Worm (Caenorhabditis elegans) whole organism, L3 larva: ENCODE data around the gene eif-1.
A peak's percentile ranks its signal among the peaks of the same experiment; 100 is the strongest.

Source experiments
- R02D3.7 ChIP-seq: fragments of 150-350 bp; optimal IDR thresholded peaks from 2 replicates; lab custom pipeline; 2014; ENCODE audit warnings: missing biosample characterization, missing genetic modification characterization
- ZK546.5 ChIP-seq: sonication (generic microtip); optimal IDR thresholded peaks from 2 replicates; lab custom pipeline; 2017; ENCODE audit warnings: missing biosample characterization, missing genetic modification characterization
- aly-2 ChIP-seq: fragments of 150-350 bp; optimal IDR thresholded peaks from 2 replicates; lab custom pipeline; 2014; ENCODE audit warnings: missing biosample characterization, missing genetic modification characterization
- ceh-82 ChIP-seq: fragments of 150-350 bp; optimal IDR thresholded peaks from 2 replicates; lab custom pipeline; 2014; ENCODE audit warnings: missing biosample characterization, missing genetic modification characterization
- ceh-9 ChIP-seq: sonication (generic microtip); optimal IDR thresholded peaks from 2 replicates; lab custom pipeline; 2018; ENCODE audit warnings: missing biosample characterization, missing genetic modification characterization
- egl-27 ChIP-seq: sonication (generic microtip); optimal IDR thresholded peaks from 4 replicates; lab custom pipeline; 2017; ENCODE audit warnings: missing biosample characterization, missing genetic modification reagents, missing genetic modification characterization
- egl-5 ChIP-seq: fragments of 150-350 bp; optimal IDR thresholded peaks from 2 replicates; lab custom pipeline; 2017; ENCODE audit warnings: missing biosample characterization, missing genetic modification reagents, missing genetic modification characterization, inconsistent platforms
- elt-1 ChIP-seq: fragments of 150-350 bp; optimal IDR thresholded peaks from 2 replicates; lab custom pipeline; 2014; ENCODE audit warnings: missing biosample characterization, missing genetic modification characterization
- elt-2 ChIP-seq: sonication (generic microtip); optimal IDR thresholded peaks from 2 replicates; lab custom pipeline; 2016; ENCODE audit warnings: missing genetic modification reagents, mild to moderate bottlenecking, missing genetic modification characterization, missing compliant biosample characterization
- elt-3 ChIP-seq, 3 experiments: fragments of 150-350 bp in 1 of 3; sonication (generic microtip) in 2 of 3; optimal IDR thresholded peaks; 2 replicates in 2 of 3; 4 replicates in 1 of 3; lab custom pipeline; 2014 to 2017; ENCODE audit warnings: missing biosample characterization in 3 of 3, missing genetic modification characterization in 3 of 3
- fkh-10 ChIP-seq: sonication (generic microtip); optimal IDR thresholded peaks from 2 replicates; lab custom pipeline; 2017; ENCODE audit warnings: missing biosample characterization, missing genetic modification reagents, missing genetic modification characterization
- fkh-2 ChIP-seq: fragments of 150-350 bp; optimal IDR thresholded peaks from 2 replicates; lab custom pipeline; 2014; ENCODE audit warnings: missing biosample characterization, missing genetic modification reagents, missing genetic modification characterization
- fos-1 ChIP-seq: fragments of 150-350 bp; optimal IDR thresholded peaks from 2 replicates; lab custom pipeline; 2014; ENCODE audit warnings: missing biosample characterization, missing genetic modification characterization
- hmg-11 ChIP-seq: sonication (generic microtip); optimal IDR thresholded peaks from 2 replicates; lab custom pipeline; 2016; ENCODE audit warnings: missing genetic modification characterization, missing compliant biosample characterization
- jun-1 ChIP-seq: fragments of 150-350 bp; optimal IDR thresholded peaks from 2 replicates; lab custom pipeline; 2014; ENCODE audit warnings: missing biosample characterization, missing genetic modification reagents, missing genetic modification characterization
- lin-15B ChIP-seq: fragments of 150-350 bp; optimal IDR thresholded peaks from 2 replicates; lab custom pipeline; 2014; ENCODE audit warnings: missing biosample characterization, missing genetic modification characterization
- lin-39 ChIP-seq: fragments of 150-350 bp; optimal IDR thresholded peaks from 2 replicates; lab custom pipeline; 2018; ENCODE audit warnings: missing biosample characterization, missing genetic modification reagents, missing genetic modification characterization
- lsy-12 ChIP-seq: sonication (generic microtip); optimal IDR thresholded peaks from 2 replicates; lab custom pipeline; 2016; ENCODE audit warnings: mild to moderate bottlenecking, missing genetic modification characterization, missing compliant biosample characterization
- mdl-1 ChIP-seq: fragments of 150-350 bp; optimal IDR thresholded peaks from 2 replicates; lab custom pipeline; 2014; ENCODE audit warnings: missing biosample characterization, missing genetic modification characterization
- mml-1 ChIP-seq: fragments of 150-350 bp; sonication (generic microtip); optimal IDR thresholded peaks from 3 replicates; lab custom pipeline; 2014; ENCODE audit warnings: missing biosample characterization, missing genetic modification characterization
- nfya-1 ChIP-seq: sonication (generic microtip); optimal IDR thresholded peaks from 2 replicates; lab custom pipeline; 2017; ENCODE audit warnings: missing genetic modification characterization, mild to moderate bottlenecking, missing compliant biosample characterization, antibody characterized with exemption, moderate library complexity; ENCODE audit not compliant: insufficient read depth
- nhr-11 ChIP-seq: fragments of 150-350 bp; optimal IDR thresholded peaks from 2 replicates; lab custom pipeline; 2014; ENCODE audit warnings: missing biosample characterization, missing genetic modification characterization
- nhr-12 ChIP-seq: fragments of 150-350 bp; optimal IDR thresholded peaks from 2 replicates; lab custom pipeline; 2014; ENCODE audit warnings: missing biosample characterization, missing genetic modification characterization
- nhr-23 ChIP-seq: fragments of 150-350 bp; optimal IDR thresholded peaks from 2 replicates; lab custom pipeline; 2014; ENCODE audit warnings: missing biosample characterization, missing genetic modification reagents, missing genetic modification characterization
- nhr-25 ChIP-seq: sonication (generic microtip); optimal IDR thresholded peaks from 2 replicates; lab custom pipeline; 2017; ENCODE audit warnings: missing biosample characterization, missing genetic modification characterization
- nhr-28 ChIP-seq: fragments of 150-350 bp; optimal IDR thresholded peaks from 2 replicates; lab custom pipeline; 2014; ENCODE audit warnings: missing biosample characterization, missing genetic modification characterization
- nhr-43 ChIP-seq: sonication (generic microtip); optimal IDR thresholded peaks from 2 replicates; lab custom pipeline; 2016; ENCODE audit warnings: mild to moderate bottlenecking, missing genetic modification characterization, missing compliant biosample characterization; ENCODE audit not compliant: poor library complexity, severe bottlenecking
- nhr-67 ChIP-seq: fragments of 150-350 bp; optimal IDR thresholded peaks from 2 replicates; lab custom pipeline; 2014; ENCODE audit warnings: missing biosample characterization, missing genetic modification characterization
- nhr-77 ChIP-seq: fragments of 150-350 bp; optimal IDR thresholded peaks from 2 replicates; lab custom pipeline; 2014; ENCODE audit warnings: missing biosample characterization, missing genetic modification characterization
- pha-4 ChIP-seq: fragments of 150-350 bp; optimal IDR thresholded peaks from 2 replicates; lab custom pipeline; 2014; ENCODE audit warnings: missing biosample characterization, missing genetic modification reagents, missing genetic modification characterization
- pqm-1 ChIP-seq: fragments of 150-350 bp; optimal IDR thresholded peaks from 2 replicates; lab custom pipeline; 2017; ENCODE audit warnings: missing biosample characterization, missing genetic modification characterization, inconsistent platforms
- skn-1 ChIP-seq: fragments of 150-350 bp; optimal IDR thresholded peaks from 2 replicates; lab custom pipeline; 2014; ENCODE audit warnings: missing biosample characterization, missing genetic modification characterization
- snpc-4 ChIP-seq: fragments of 150-350 bp; optimal IDR thresholded peaks from 2 replicates; lab custom pipeline; 2014; ENCODE audit warnings: missing biosample characterization, missing genetic modification characterization
- tbx-2 ChIP-seq: sonication (generic microtip); optimal IDR thresholded peaks from 2 replicates; lab custom pipeline; 2016; ENCODE audit warnings: mild to moderate bottlenecking, missing genetic modification characterization, missing compliant biosample characterization
- unc-62 ChIP-seq: fragments of 150-350 bp; sonication (generic microtip); optimal IDR thresholded peaks from 4 replicates; lab custom pipeline; 2014; ENCODE audit warnings: missing biosample characterization, missing genetic modification reagents, missing genetic modification characterization
- zag-1 ChIP-seq: fragments of 150-350 bp; optimal IDR thresholded peaks from 2 replicates; lab custom pipeline; 2014; ENCODE audit warnings: missing biosample characterization, missing genetic modification characterization
- ztf-11 ChIP-seq: fragments of 150-350 bp; optimal IDR thresholded peaks from 2 replicates; lab custom pipeline; 2014; ENCODE audit warnings: missing biosample characterization, missing genetic modification characterization
- ztf-4 ChIP-seq: fragments of 150-350 bp; optimal IDR thresholded peaks from 2 replicates; lab custom pipeline; 2014; ENCODE audit warnings: missing biosample characterization, missing genetic modification characterization

The eif-1 gene

ce11 chrII:5033935-5034334 is 40.6 kb upstream of the eif-1 start, which contains the start of gene F33G12.3:
Gene F33G12.3 (minus strand): TSS chrII:5034035.
- TF ChIP-seq skn-1 (tag; lab: Kevin White, UChicago), result no peak
- TF ChIP-seq pqm-1, result no peak
- no peak for TF ChIP-seq ZK546.5 (tag; lab: Kevin White, UChicago)
- TF ChIP-seq R02D3.7 (tag; lab: Kevin White, UChicago), result no peak
- no peak for TF ChIP-seq lin-39 (tag; lab: Kevin White, UChicago)
- TF ChIP-seq ceh-9 (tag; lab: Kevin White, UChicago), result no peak
- no peak for TF ChIP-seq nhr-28 (tag; lab: Kevin White, UChicago)
- TF ChIP-seq tbx-2 (tag; lab: Kevin White, UChicago), result no peak
- no peak for TF ChIP-seq lsy-12 (tag; lab: Kevin White, UChicago)
- TF ChIP-seq nhr-11 (tag; lab: Kevin White, UChicago), result no peak
- no peak for TF ChIP-seq aly-2 (tag; lab: Kevin White, UChicago)
- TF ChIP-seq pha-4 (tag; lab: Kevin White, UChicago), result no peak
- TF ChIP-seq elt-3 (tag; optimal IDR thresholded peaks at IDR 0.05; lab: Kevin White, UChicago), result no peak
- no peak for TF ChIP-seq nhr-77 (tag; lab: Kevin White, UChicago)
- no peak for TF ChIP-seq fkh-2
- no peak for TF ChIP-seq egl-5
- TF ChIP-seq lin-15B (tag; lab: Kevin White, UChicago), result no peak
- no peak for TF ChIP-seq nhr-25 (tag; lab: Kevin White, UChicago)

DNA sequence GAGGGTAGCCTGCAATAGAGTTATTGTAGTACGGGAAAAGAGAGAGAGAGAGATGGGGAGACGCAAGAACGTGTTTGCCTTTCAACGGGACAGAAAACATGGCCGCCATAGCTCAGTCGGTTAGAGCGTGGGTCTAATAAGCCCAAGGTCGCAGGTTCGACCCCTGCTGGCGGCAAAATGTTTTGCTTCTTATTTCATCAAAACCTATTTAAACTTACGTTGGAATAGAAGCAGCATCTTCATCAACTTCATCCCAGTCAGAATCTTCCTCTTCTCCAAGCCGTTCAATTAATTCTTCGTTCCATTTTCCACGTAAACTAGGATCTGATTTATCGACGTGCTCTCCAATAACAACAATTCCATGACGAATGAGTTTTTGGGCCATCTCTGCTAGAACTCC is 39.3 kb upstream of the eif-1 start:
- TF ChIP-seq nhr-43 (peak; percentile 63), nfya-1 (peak; percentile 57), fkh-10 (GFP tag; lab: Kevin White, UChicago) (no peak), unc-62 (GFP tag; lab: Kevin White, UChicago) (no peak), elt-1 (tag; lab: Kevin White, UChicago) (no peak), lin-39 (tag; lab: Kevin White, UChicago) (peak; percentile 58), mdl-1 (no peak), nhr-23 (tag; lab: Kevin White, UChicago) (no peak), R02D3.7 (tag; lab: Kevin White, UChicago) (peak; percentile 29), pha-4 (tag; lab: Kevin White, UChicago) (peak; percentile 38), nhr-12 (tag; lab: Kevin White, UChicago) (no peak), hmg-11 (peak; percentile 89), jun-1 (peak; percentile 35), fos-1 (tag; lab: Kevin White, UChicago) (no peak), elt-3 (tag; optimal IDR thresholded peaks at IDR 0.05; lab: Kevin White, UChicago) (no peak), lin-15B (tag; lab: Kevin White, UChicago) (peak; percentile 34), mml-1 (no peak), ztf-11 (no peak), elt-2 (tag; lab: Kevin White, UChicago) (peak; percentile 87), nhr-77 (tag; lab: Kevin White, UChicago) (no peak), nhr-67 (tag; lab: Kevin White, UChicago) (no peak), nhr-28 (tag; lab: Kevin White, UChicago) (no peak), skn-1 (tag; lab: Kevin White, UChicago) (no peak), tbx-2 (tag; lab: Kevin White, UChicago) (peak; percentile 19), ztf-4 (no peak), snpc-4 (peak; percentile 30), pqm-1 (peak; percentile 17), lsy-12 (tag; lab: Kevin White, UChicago) (peak; percentile 73), egl-27 (tag; lab: Kevin White, UChicago) (peak; percentile 46), ceh-82 (tag; lab: Kevin White, UChicago) (peak; percentile 29), nhr-25 (tag; lab: Kevin White, UChicago) (peak; percentile 40), egl-5 (no peak)
- TF ChIP-seq, all 47 proteins: peak for 16

ce11 chrII:5031612-5032011 is 38.2 kb upstream of the eif-1 start, which contains the start of gene wdr-83:
Gene wdr-83 (minus strand): TSS chrII:5031712.
- TF ChIP-seq nhr-43 (no peak), unc-62 (GFP tag; lab: Kevin White, UChicago) (no peak), R02D3.7 (tag; lab: Kevin White, UChicago) (no peak), aly-2 (tag; lab: Kevin White, UChicago) (no peak), ztf-4 (no peak), elt-3 (tag; optimal IDR thresholded peaks at IDR 0.05; lab: Kevin White, UChicago) (no peak), skn-1 (tag; lab: Kevin White, UChicago) (no peak), lsy-12 (tag; lab: Kevin White, UChicago) (no peak), nhr-67 (tag; lab: Kevin White, UChicago) (no peak), fos-1 (tag; lab: Kevin White, UChicago) (no peak), nhr-25 (tag; lab: Kevin White, UChicago) (no peak), nfya-1 (no peak), egl-27 (tag; lab: Kevin White, UChicago) (no peak), zag-1 (tag; lab: Kevin White, UChicago) (no peak)
